Worm (Caenorhabditis elegans): Measurements from ENCODE around the gene C02E7.6.

The C02E7.6 gene

ce11 chrV:4922024-4922423 is 3.0 kb downstream of the C02E7.6 start, which contains the start of gene srh-22:
Gene srh-22, plus strand, starts transcription at chrV:4922324.
- TF ChIP-seq hlh-1 (tag; optimal IDR thresholded peaks at IDR 0.05) (no peak), lsy-2 (tag; optimal IDR thresholded peaks at IDR 0.05) (no peak), elt-1 (tag; optimal IDR thresholded peaks at IDR 0.05; ENCODE audit: borderline replicate concordance, insufficient read depth) (no peak), drap-1 (GFP tag; optimal IDR thresholded peaks at IDR 0.05) (no peak)

DNA sequence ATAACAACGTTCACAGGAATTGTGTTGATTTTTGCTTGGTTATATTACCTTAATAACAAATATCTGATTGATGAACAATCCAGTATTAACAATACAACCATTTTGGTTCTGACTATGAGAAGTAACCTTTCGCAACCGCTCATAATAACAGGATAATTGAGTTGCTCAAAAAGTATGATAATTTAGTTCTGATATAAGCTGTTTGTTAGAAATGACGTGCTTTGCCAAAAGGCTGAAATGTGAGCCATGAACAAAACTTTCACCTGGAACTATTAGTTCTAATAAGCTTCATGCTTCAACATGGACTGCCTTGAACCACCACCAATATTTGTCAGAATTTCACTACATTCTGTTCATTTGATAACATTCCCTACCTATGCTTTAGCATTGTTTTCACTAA is 5.6 kb downstream of the C02E7.6 start, which contains the start of gene srh-20:
Gene srh-20, plus strand, starts transcription at position 301 of the 400 bp plus-strand sequence.
- TF ChIP-seq hlh-1 (tag; optimal IDR thresholded peaks at IDR 0.05) (no peak), snpc-4 (tag; optimal IDR thresholded peaks at IDR 0.05) (no peak), unc-120 (tag; optimal IDR thresholded peaks at IDR 0.05; ENCODE audit: poor library complexity, severe bottlenecking) (no peak), mab-5 (tag; optimal IDR thresholded peaks at IDR 0.05) (no peak), nhr-12 (tag; optimal IDR thresholded peaks at IDR 0.05) (no peak), cnd-1 (tag; optimal IDR thresholded peaks at IDR 0.05) (no peak), elt-1 (tag; optimal IDR thresholded peaks at IDR 0.05; ENCODE audit: borderline replicate concordance, insufficient read depth) (no peak), blmp-1 (tag; optimal IDR thresholded peaks at IDR 0.05) (no peak), sem-2 (GFP tag; optimal IDR thresholded peaks at IDR 0.05) (no peak), ztf-11 (tag; optimal IDR thresholded peaks at IDR 0.05) (no peak), tbx-8 (GFP tag; optimal IDR thresholded peaks at IDR 0.05) (no peak), mls-2 (tag; optimal IDR thresholded peaks at IDR 0.05) (no peak), ceh-39 (tag; optimal IDR thresholded peaks at IDR 0.05) (no peak), lsy-2 (tag; optimal IDR thresholded peaks at IDR 0.05) (no peak), unc-62 (GFP tag; optimal IDR thresholded peaks at IDR 0.05) (no peak), bed-3 (GFP tag; optimal IDR thresholded peaks at IDR 0.05) (no peak), elt-3 (tag; optimal IDR thresholded peaks at IDR 0.05) (no peak), unc-39 (tag; optimal IDR thresholded peaks at IDR 0.05) (no peak), pha-4 (tag; optimal IDR thresholded peaks at IDR 0.05) (no peak), nhr-28 (tag; optimal IDR thresholded peaks at IDR 0.05) (no peak)

DNA sequence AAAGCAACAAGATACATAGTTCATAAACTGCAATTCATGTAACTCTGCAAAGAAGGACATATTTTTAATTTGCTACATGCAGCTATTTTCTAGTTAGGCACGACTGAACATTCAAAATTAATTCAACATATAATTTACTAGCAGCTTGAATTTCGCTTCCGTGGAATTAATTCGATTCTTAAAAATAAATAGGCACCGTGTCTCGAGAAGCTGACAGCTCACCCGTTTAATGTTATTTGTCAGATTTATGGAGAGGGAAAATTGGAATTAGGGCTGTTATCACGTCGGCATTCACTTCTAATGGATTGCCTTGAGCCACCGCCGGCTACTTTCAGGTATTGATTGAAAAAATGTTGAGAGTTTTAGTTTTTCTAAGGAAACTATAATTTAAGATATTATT is 7.4 kb downstream of the C02E7.6 start, which contains the start of gene srh-21:
Gene srh-21, plus strand, starts transcription at position 301 of the 400 bp plus-strand sequence.
- no peak for TF ChIP-seq tbx-8 (GFP tag; optimal IDR thresholded peaks at IDR 0.05)
- no peak for TF ChIP-seq snpc-4 (tag; optimal IDR thresholded peaks at IDR 0.05)
- TF ChIP-seq M03D4.4 (tag; optimal IDR thresholded peaks at IDR 0.05), result no peak
- no peak for TF ChIP-seq sem-2 (GFP tag; optimal IDR thresholded peaks at IDR 0.05)
- no peak for TF ChIP-seq zip-8 (tag; optimal IDR thresholded peaks at IDR 0.05)
- no peak for TF ChIP-seq unc-62 (GFP tag; optimal IDR thresholded peaks at IDR 0.05)
- TF ChIP-seq pha-4 (tag; optimal IDR thresholded peaks at IDR 0.05), result no peak
- TF ChIP-seq lin-13 (tag; optimal IDR thresholded peaks at IDR 0.05), result no peak
- TF ChIP-seq nhr-2 (tag; optimal IDR thresholded peaks at IDR 0.05), result no peak

ce11 chrV:4929842-4930241 is 10.8 kb downstream of the C02E7.6 start, which contains the start of gene str-205:
Gene str-205, minus strand, starts transcription at chrV:4929942.
- no peak for TF ChIP-seq mep-1 (tag; optimal IDR thresholded peaks at IDR 0.05)
- TF ChIP-seq flh-1 (GFP tag; optimal IDR thresholded peaks at IDR 0.05), result no peak
- TF ChIP-seq unc-62 (GFP tag; optimal IDR thresholded peaks at IDR 0.05), result no peak

DNA sequence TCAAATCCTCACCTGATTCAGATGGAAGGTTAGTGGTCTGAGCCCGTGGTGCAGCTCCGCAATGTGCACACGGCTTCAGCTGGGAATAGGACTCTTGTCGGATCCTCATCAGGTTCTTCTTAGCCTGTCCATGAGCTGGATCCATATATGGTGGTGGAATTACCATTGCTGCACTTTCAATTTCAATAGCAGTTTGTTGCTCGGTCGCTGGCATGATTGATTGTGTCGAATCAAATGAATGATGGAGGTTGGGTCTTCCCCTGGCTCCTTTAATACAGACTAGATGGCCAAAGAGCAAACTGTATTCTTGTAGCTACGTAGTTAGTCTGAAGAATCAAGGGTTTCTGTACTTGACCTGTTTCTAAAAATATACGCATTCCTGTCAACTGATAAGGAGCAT is 13.8 kb downstream of the C02E7.6 start, which contains the start of gene C02E7.10:
Gene C02E7.10, minus strand, starts transcription at position 232 of the 400 bp plus-strand sequence.
- TF ChIP-seq nhr-12 (tag; optimal IDR thresholded peaks at IDR 0.05), result no peak
- TF ChIP-seq nhr-2 (tag; optimal IDR thresholded peaks at IDR 0.05), result no peak
- TF ChIP-seq pha-4 (tag; optimal IDR thresholded peaks at IDR 0.05), result no peak
- TF ChIP-seq zip-8 (tag; optimal IDR thresholded peaks at IDR 0.05), result no peak
- no peak for TF ChIP-seq drap-1 (GFP tag; optimal IDR thresholded peaks at IDR 0.05)
- TF ChIP-seq unc-62 (GFP tag; optimal IDR thresholded peaks at IDR 0.05), result no peak
- TF ChIP-seq ceh-43 (GFP tag; optimal IDR thresholded peaks at IDR 0.05), result no peak

ce11 chrV:4933268-4933667 is 14.3 kb downstream of the C02E7.6 start:
- TF ChIP-seq sem-2 (GFP tag; optimal IDR thresholded peaks at IDR 0.05), result no peak
- TF ChIP-seq unc-39 (tag; optimal IDR thresholded peaks at IDR 0.05), result no peak
- TF ChIP-seq sptf-1 (tag; optimal IDR thresholded peaks at IDR 0.05), result no peak
- no peak for TF ChIP-seq nhr-12 (tag; optimal IDR thresholded peaks at IDR 0.05)
- no peak for TF ChIP-seq ceh-43 (GFP tag; optimal IDR thresholded peaks at IDR 0.05)
- TF ChIP-seq tbx-8 (GFP tag; optimal IDR thresholded peaks at IDR 0.05), result no peak
- TF ChIP-seq ceh-83 (GFP tag; optimal IDR thresholded peaks at IDR 0.05), result no peak
- TF ChIP-seq M03D4.4 (tag; optimal IDR thresholded peaks at IDR 0.05), result no peak
- TF ChIP-seq mab-5 (tag; optimal IDR thresholded peaks at IDR 0.05), result no peak
- TF ChIP-seq drap-1 (GFP tag; optimal IDR thresholded peaks at IDR 0.05), result no peak
